Worm (Caenorhabditis elegans) whole organism, L3 larva: ENCODE results near the gene Y53F4B.39.

Experiments used
- R02D3.7 ChIP-seq: fragments of 150-350 bp; optimal IDR thresholded peaks from 2 replicates; lab custom pipeline; 2014; ENCODE audit warnings: missing biosample characterization, missing genetic modification characterization
- ZK546.5 ChIP-seq: sonication (generic microtip); optimal IDR thresholded peaks from 2 replicates; lab custom pipeline; 2017; ENCODE audit warnings: missing biosample characterization, missing genetic modification characterization
- aly-2 ChIP-seq: fragments of 150-350 bp; optimal IDR thresholded peaks from 2 replicates; lab custom pipeline; 2014; ENCODE audit warnings: missing biosample characterization, missing genetic modification characterization
- ama-1 ChIP-seq: fragments of 150-350 bp; optimal IDR thresholded peaks from 2 replicates; lab custom pipeline; 2018
- ceh-82 ChIP-seq: fragments of 150-350 bp; optimal IDR thresholded peaks from 2 replicates; lab custom pipeline; 2014; ENCODE audit warnings: missing biosample characterization, missing genetic modification characterization
- daf-12 ChIP-seq: fragments of 150-350 bp; optimal IDR thresholded peaks from 2 replicates; lab custom pipeline; 2014; ENCODE audit warnings: missing biosample characterization, missing genetic modification reagents, missing genetic modification characterization
- egl-27 ChIP-seq: sonication (generic microtip); optimal IDR thresholded peaks from 4 replicates; lab custom pipeline; 2017; ENCODE audit warnings: missing biosample characterization, missing genetic modification reagents, missing genetic modification characterization
- egl-5 ChIP-seq: fragments of 150-350 bp; optimal IDR thresholded peaks from 2 replicates; lab custom pipeline; 2017; ENCODE audit warnings: missing biosample characterization, missing genetic modification reagents, missing genetic modification characterization, inconsistent platforms
- elt-1 ChIP-seq: fragments of 150-350 bp; optimal IDR thresholded peaks from 2 replicates; lab custom pipeline; 2014; ENCODE audit warnings: missing biosample characterization, missing genetic modification characterization
- elt-2 ChIP-seq: sonication (generic microtip); optimal IDR thresholded peaks from 2 replicates; lab custom pipeline; 2016; ENCODE audit warnings: missing genetic modification reagents, mild to moderate bottlenecking, missing genetic modification characterization, missing compliant biosample characterization
- elt-3 ChIP-seq, 3 experiments: fragments of 150-350 bp in 1 of 3; sonication (generic microtip) in 2 of 3; optimal IDR thresholded peaks; 2 replicates in 2 of 3; 4 replicates in 1 of 3; lab custom pipeline; 2014 to 2017; ENCODE audit warnings: missing biosample characterization in 3 of 3, missing genetic modification characterization in 3 of 3
- fos-1 ChIP-seq: fragments of 150-350 bp; optimal IDR thresholded peaks from 2 replicates; lab custom pipeline; 2014; ENCODE audit warnings: missing biosample characterization, missing genetic modification characterization
- hmg-11 ChIP-seq: sonication (generic microtip); optimal IDR thresholded peaks from 2 replicates; lab custom pipeline; 2016; ENCODE audit warnings: missing genetic modification characterization, missing compliant biosample characterization
- lin-15B ChIP-seq: fragments of 150-350 bp; optimal IDR thresholded peaks from 2 replicates; lab custom pipeline; 2014; ENCODE audit warnings: missing biosample characterization, missing genetic modification characterization
- lin-39 ChIP-seq: fragments of 150-350 bp; optimal IDR thresholded peaks from 2 replicates; lab custom pipeline; 2018; ENCODE audit warnings: missing biosample characterization, missing genetic modification reagents, missing genetic modification characterization
- lsy-12 ChIP-seq: sonication (generic microtip); optimal IDR thresholded peaks from 2 replicates; lab custom pipeline; 2016; ENCODE audit warnings: mild to moderate bottlenecking, missing genetic modification characterization, missing compliant biosample characterization
- mml-1 ChIP-seq: fragments of 150-350 bp; sonication (generic microtip); optimal IDR thresholded peaks from 3 replicates; lab custom pipeline; 2014; ENCODE audit warnings: missing biosample characterization, missing genetic modification characterization
- nfya-1 ChIP-seq: sonication (generic microtip); optimal IDR thresholded peaks from 2 replicates; lab custom pipeline; 2017; ENCODE audit warnings: missing genetic modification characterization, mild to moderate bottlenecking, missing compliant biosample characterization, antibody characterized with exemption, moderate library complexity; ENCODE audit not compliant: insufficient read depth
- nhr-12 ChIP-seq: fragments of 150-350 bp; optimal IDR thresholded peaks from 2 replicates; lab custom pipeline; 2014; ENCODE audit warnings: missing biosample characterization, missing genetic modification characterization
- nhr-23 ChIP-seq: fragments of 150-350 bp; optimal IDR thresholded peaks from 2 replicates; lab custom pipeline; 2014; ENCODE audit warnings: missing biosample characterization, missing genetic modification reagents, missing genetic modification characterization
- nhr-237 ChIP-seq: fragments of 150-350 bp; optimal IDR thresholded peaks from 2 replicates; lab custom pipeline; 2014; ENCODE audit warnings: missing biosample characterization, missing genetic modification characterization
- nhr-25 ChIP-seq: sonication (generic microtip); optimal IDR thresholded peaks from 2 replicates; lab custom pipeline; 2017; ENCODE audit warnings: missing biosample characterization, missing genetic modification characterization
- nhr-28 ChIP-seq: fragments of 150-350 bp; optimal IDR thresholded peaks from 2 replicates; lab custom pipeline; 2014; ENCODE audit warnings: missing biosample characterization, missing genetic modification characterization
- nhr-43 ChIP-seq: sonication (generic microtip); optimal IDR thresholded peaks from 2 replicates; lab custom pipeline; 2016; ENCODE audit warnings: mild to moderate bottlenecking, missing genetic modification characterization, missing compliant biosample characterization; ENCODE audit not compliant: poor library complexity, severe bottlenecking
- nhr-67 ChIP-seq: fragments of 150-350 bp; optimal IDR thresholded peaks from 2 replicates; lab custom pipeline; 2014; ENCODE audit warnings: missing biosample characterization, missing genetic modification characterization
- nhr-76 ChIP-seq: fragments of 150-350 bp; sonication (generic microtip); optimal IDR thresholded peaks from 5 replicates; lab custom pipeline; 2014; ENCODE audit warnings: missing biosample characterization, missing genetic modification characterization
- pha-4 ChIP-seq: fragments of 150-350 bp; optimal IDR thresholded peaks from 2 replicates; lab custom pipeline; 2014; ENCODE audit warnings: missing biosample characterization, missing genetic modification reagents, missing genetic modification characterization
- pqm-1 ChIP-seq: fragments of 150-350 bp; optimal IDR thresholded peaks from 2 replicates; lab custom pipeline; 2017; ENCODE audit warnings: missing biosample characterization, missing genetic modification characterization, inconsistent platforms
- sea-2 ChIP-seq: fragments of 150-350 bp; sonication (generic microtip); optimal IDR thresholded peaks from 4 replicates; lab custom pipeline; 2014; ENCODE audit warnings: missing biosample characterization, missing genetic modification reagents, missing genetic modification characterization
- tbx-2 ChIP-seq: sonication (generic microtip); optimal IDR thresholded peaks from 2 replicates; lab custom pipeline; 2016; ENCODE audit warnings: mild to moderate bottlenecking, missing genetic modification characterization, missing compliant biosample characterization
- unc-62 ChIP-seq: fragments of 150-350 bp; sonication (generic microtip); optimal IDR thresholded peaks from 4 replicates; lab custom pipeline; 2014; ENCODE audit warnings: missing biosample characterization, missing genetic modification reagents, missing genetic modification characterization
- zag-1 ChIP-seq: fragments of 150-350 bp; optimal IDR thresholded peaks from 2 replicates; lab custom pipeline; 2014; ENCODE audit warnings: missing biosample characterization, missing genetic modification characterization
- ztf-11 ChIP-seq: fragments of 150-350 bp; optimal IDR thresholded peaks from 2 replicates; lab custom pipeline; 2014; ENCODE audit warnings: missing biosample characterization, missing genetic modification characterization

Gene Y53F4B.39

DNA sequence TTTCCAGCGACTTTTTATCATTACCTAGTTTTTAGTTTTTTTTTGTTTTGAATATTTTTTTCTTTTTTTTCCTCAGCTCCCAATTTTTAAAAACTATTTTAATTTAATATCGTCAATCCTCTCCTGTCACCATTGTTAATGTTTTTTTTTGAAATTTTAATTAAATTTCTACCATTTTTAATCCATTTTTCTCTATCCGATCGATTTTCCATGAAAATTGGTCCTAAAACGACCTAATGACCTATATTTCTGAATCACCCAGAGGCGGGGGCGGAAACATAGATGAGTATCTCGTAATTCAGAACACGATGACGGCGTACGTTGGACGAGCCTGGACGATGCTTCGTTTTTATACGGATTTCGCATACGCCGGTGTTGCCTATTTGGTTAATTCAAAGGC is at the start of gene Y53F4B.39:
Gene Y53F4B.39, plus strand, starts transcription at position 301 of the 400 bp plus-strand sequence.
- TF ChIP-seq unc-62: no peak
- no peak for TF ChIP-seq R02D3.7 (tag; lab: Kevin White, UChicago)
- no peak for TF ChIP-seq egl-5 (tag; lab: Kevin White, UChicago)
- no peak for TF ChIP-seq lin-15B
- TF ChIP-seq lsy-12 (tag; lab: Kevin White, UChicago): no peak
- TF ChIP-seq nhr-237: no peak
- no peak for TF ChIP-seq ceh-82
- TF ChIP-seq elt-3 (tag; optimal IDR thresholded peaks at IDR 0.05; lab: Kevin White, UChicago): no peak
- TF ChIP-seq pha-4 (tag; lab: Kevin White, UChicago): no peak
- TF ChIP-seq lin-39 (tag; lab: Kevin White, UChicago): no peak
- TF ChIP-seq nhr-67 (tag; lab: Kevin White, UChicago): no peak
- no peak for TF ChIP-seq elt-2 (tag; lab: Kevin White, UChicago)
- TF ChIP-seq pqm-1 (tag; lab: Kevin White, UChicago): no peak

ce11 chrII:15071571-15071970 is 38.4 kb upstream of the Y53F4B.39 start, which contains the start of gene Y53F4B.18:
TSS of gene Y53F4B.18 (minus strand) at chrII:15071671.
- no peak for TF ChIP-seq ama-1 (lab: Kevin White, UChicago)
- no peak for TF ChIP-seq nhr-67 (tag; lab: Kevin White, UChicago)
- no peak for TF ChIP-seq nhr-28 (tag; lab: Kevin White, UChicago)
- no peak for TF ChIP-seq zag-1
- TF ChIP-seq R02D3.7 (tag; lab: Kevin White, UChicago): no peak
- TF ChIP-seq daf-12 (tag; lab: Kevin White, UChicago): no peak
- TF ChIP-seq fos-1: no peak

DNA sequence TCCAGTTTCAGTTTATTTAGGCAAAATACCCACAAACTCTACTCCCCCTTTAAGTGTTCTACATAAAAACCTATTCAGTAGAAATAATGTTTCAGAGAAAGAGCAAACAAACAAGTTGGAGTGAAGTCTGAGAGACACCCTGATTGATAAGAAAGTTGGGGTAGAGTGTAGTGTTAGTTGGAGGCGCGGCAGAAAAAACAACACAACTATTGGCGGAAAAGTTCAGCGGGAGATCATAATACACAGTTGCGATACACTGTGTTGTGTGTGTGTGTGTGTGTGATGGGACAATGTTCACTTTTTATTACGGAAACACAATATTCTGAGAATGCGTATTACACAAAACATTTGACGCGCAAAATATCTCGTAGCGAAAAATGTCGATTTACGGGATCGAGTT is 35.2 kb upstream of the Y53F4B.39 start:
- TF ChIP-seq elt-2 (tag; lab: Kevin White, UChicago): peak; percentile 59
- TF ChIP-seq pqm-1 (tag; lab: Kevin White, UChicago): peak; percentile 51
- TF ChIP-seq pha-4 (tag; lab: Kevin White, UChicago): peak; percentile 65
- TF ChIP-seq elt-1 (tag; lab: Kevin White, UChicago): no peak
- no peak for TF ChIP-seq nhr-67 (tag; lab: Kevin White, UChicago)

ce11 chrII:15076778-15077435 is 33.0 kb upstream of the Y53F4B.39 start, which contains the start of gene Y53F4B.19:
TSS of gene Y53F4B.19 (plus strand) at chrII:15076934.
- TF ChIP-seq tbx-2 (tag; lab: Kevin White, UChicago) (no peak), nhr-23 (no peak), ztf-11 (no peak), nhr-237 (no peak), ZK546.5 (tag; lab: Kevin White, UChicago) (no peak), unc-62 (no peak), fos-1 (no peak), nhr-76 (tag; lab: Kevin White, UChicago) (no peak), nhr-25 (tag; lab: Kevin White, UChicago) (no peak), elt-1 (tag; lab: Kevin White, UChicago) (no peak), egl-27 (tag; lab: Kevin White, UChicago) (no peak), mml-1 (tag; lab: Kevin White, UChicago) (no peak), nhr-43 (no peak), hmg-11 (no peak)

ce11 chrII:15080535-15080934 is 29.4 kb upstream of the Y53F4B.39 start:
- TF ChIP-seq nhr-12 (tag; lab: Kevin White, UChicago) (no peak), nfya-1 (tag; lab: Kevin White, UChicago) (no peak), sea-2 (no peak), R02D3.7 (tag; lab: Kevin White, UChicago) (no peak), aly-2 (tag; lab: Kevin White, UChicago) (no peak)
